Worm (Caenorhabditis elegans): ENCODE measurements around the gene lst-4.

lst-4 gene

DNA sequence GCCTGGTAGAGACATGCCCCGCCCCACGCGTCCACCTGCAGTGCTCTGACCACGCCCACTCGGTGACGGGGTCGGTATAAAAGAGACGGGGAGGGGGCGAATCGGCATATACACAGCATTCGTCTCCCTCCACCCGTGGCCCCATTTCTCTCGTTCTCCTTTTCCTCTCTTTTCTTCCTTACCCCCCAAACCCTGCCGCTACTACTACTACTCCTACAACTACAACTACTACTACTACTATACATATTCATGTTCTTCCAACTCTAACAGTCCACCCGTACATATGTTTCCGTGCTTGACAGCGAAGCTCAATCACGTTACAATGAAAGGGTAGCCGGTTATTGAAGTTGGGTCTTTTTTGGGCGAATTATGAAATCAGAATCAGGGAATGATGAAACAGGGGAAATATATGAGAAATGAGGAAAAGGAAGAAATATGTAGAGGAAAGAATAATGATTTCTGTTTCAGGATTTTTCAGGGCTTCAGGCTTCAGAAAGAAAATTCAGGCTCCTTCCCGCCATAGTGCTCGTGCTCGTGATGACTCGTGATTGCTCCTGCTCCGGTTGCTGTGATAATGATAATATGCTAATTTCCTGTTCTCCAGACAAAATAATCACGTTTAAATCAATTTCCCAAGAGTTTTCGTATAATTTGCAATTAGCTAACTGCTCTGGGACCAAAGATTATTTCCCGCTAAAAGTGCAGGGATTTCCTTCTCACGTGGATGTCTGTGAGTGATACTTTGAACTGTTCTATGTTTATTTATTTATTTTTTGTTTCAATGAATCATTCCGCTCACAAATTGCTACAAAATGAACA is 35.7 kb downstream of the lst-4 start (continued):
- TF ChIP-seq hmg-1.2 (GFP tag; IDR thresholded peaks at IDR 0.05) (no peak), tlf-1 (GFP tag; optimal IDR thresholded peaks at IDR 0.05) (peak; percentile 79), sdz-38 (tag; optimal IDR thresholded peaks at IDR 0.05) (no peak), K12H6.12 (tag; optimal IDR thresholded peaks at IDR 0.05) (peak; percentile 69), nfyb-1 (GFP tag; IDR thresholded peaks at IDR 0.05) (peak; percentile 83), lin-54 (GFP tag; optimal IDR thresholded peaks at IDR 0.05) (peak; percentile 52), die-1 (tag; optimal IDR thresholded peaks at IDR 0.05) (peak; percentile 37), lsy-27 (tag; optimal IDR thresholded peaks at IDR 0.05; ENCODE audit: borderline replicate concordance, insufficient read depth) (no peak), B0261.1 (tag; optimal IDR thresholded peaks at IDR 0.05) (peak; percentile 29), repo-1 (tag; optimal IDR thresholded peaks at IDR 0.05) (peak; percentile 77), akir-1 (GFP tag; optimal IDR thresholded peaks at IDR 0.05) (peak; percentile 51), F52B5.7 (tag; optimal IDR thresholded peaks at IDR 0.05) (peak; percentile 78), K11D2.4 (GFP tag; IDR thresholded peaks at IDR 0.05) (peak; percentile 54; the same call in 1 of the 2 replicates), F10E7.11 (tag; optimal IDR thresholded peaks at IDR 0.05) (peak; percentile 41), ceh-27 (GFP tag; optimal IDR thresholded peaks at IDR 0.05) (peak; percentile 44), mel-28 (tag; optimal IDR thresholded peaks at IDR 0.05; ENCODE audit: borderline replicate concordance) (peak; percentile 91), D2030.7 (GFP tag; IDR thresholded peaks at IDR 0.05) (0 out of 2 replicates have a peak, but pooled peaks have one; percentile 14), B0336.3 (GFP tag; IDR thresholded peaks at IDR 0.05) (peak; percentile 65), pbrm-1 (GFP tag; IDR thresholded peaks at IDR 0.05) (peak; percentile 45; the same call in 1 of the 2 replicates), lin-26 (GFP tag; IDR thresholded peaks at IDR 0.05) (peak; percentile 49; the same call in 1 of the 2 replicates), let-607 (tag; optimal IDR thresholded peaks at IDR 0.05) (no peak), Y53F4B.3 (GFP tag; IDR thresholded peaks at IDR 0.05) (no peak), efl-1 (GFP tag; optimal IDR thresholded peaks at IDR 0.05) (no peak), F57C9.4 (tag; optimal IDR thresholded peaks at IDR 0.05) (peak; percentile 55), ekl-4 (GFP tag; IDR thresholded peaks at IDR 0.05) (peak; percentile 40; the same call in 1 of the 2 replicates), F33H1.4 (GFP tag; IDR thresholded peaks at IDR 0.05) (no peak), him-1 (tag; optimal IDR thresholded peaks at IDR 0.05) (no peak), dpff-1 (tag; optimal IDR thresholded peaks at IDR 0.05) (peak; percentile 91), tbp1 (GFP tag; optimal IDR thresholded peaks at IDR 0.05) (peak; percentile 66), dox-1 (GFP tag; IDR thresholded peaks at IDR 0.05) (peak; percentile 77; the same call in 1 of the 2 replicates), rec-8 (tag; optimal IDR thresholded peaks at IDR 0.05) (no peak), ZK185.1 (tag; optimal IDR thresholded peaks at IDR 0.05; ENCODE audit: poor library complexity, severe bottlenecking) (peak; percentile 76), madf-10 (tag; optimal IDR thresholded peaks at IDR 0.05) (peak; percentile 44), ztf-26 (tag; optimal IDR thresholded peaks at IDR 0.05) (peak; percentile 49)

DNA sequence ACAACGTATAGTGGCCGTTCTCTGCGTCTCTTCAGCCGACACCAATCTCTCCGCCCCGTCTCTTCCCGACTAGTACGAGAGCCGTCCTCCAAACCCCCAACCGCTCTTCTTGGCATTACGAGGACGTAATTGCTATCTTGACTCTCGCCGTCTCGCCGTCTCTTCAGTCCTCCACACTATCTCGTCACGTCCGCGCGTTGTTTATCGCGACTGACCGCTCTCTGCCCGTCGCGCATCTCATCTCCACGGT is 36.2 kb downstream of the lst-4 start:
- TF ChIP-seq nhr-80 (tag; optimal IDR thresholded peaks at IDR 0.05) (peak; percentile 70), zfh-2 (GFP tag; conservative IDR thresholded peaks at IDR 0.05) (peak; percentile 98), B0035.1 (tag; optimal IDR thresholded peaks at IDR 0.05) (no peak), rec-8 (tag; optimal IDR thresholded peaks at IDR 0.05) (no peak), snpc-4 (GFP tag; optimal IDR thresholded peaks at IDR 0.05) (no peak), snpc-4 (tag; optimal IDR thresholded peaks at IDR 0.05) (peak in 2 of 4 experiments; percentile 14 to 31), hmg-1.2 (GFP tag; IDR thresholded peaks at IDR 0.05) (peak; percentile 96), egrh-3 (GFP tag; IDR thresholded peaks at IDR 0.05) (no peak), zim-3 (tag; optimal IDR thresholded peaks at IDR 0.05) (no peak), ztf-18 (tag; optimal IDR thresholded peaks at IDR 0.05) (peak; percentile 41), ama-1 (optimal IDR thresholded peaks at IDR 0.05) (no peak), ama-1 (GFP tag; optimal IDR thresholded peaks at IDR 0.05) (no peak), C17E4.6 (GFP tag; IDR thresholded peaks at IDR 0.05) (no peak), F52B5.7 (tag; optimal IDR thresholded peaks at IDR 0.05) (no peak), mcd-1 (GFP tag; IDR thresholded peaks at IDR 0.05) (0 out of 2 replicates have a peak, but pooled peaks have one; percentile 1), athp-1 (tag; optimal IDR thresholded peaks at IDR 0.05) (no peak), K11D2.4 (GFP tag; IDR thresholded peaks at IDR 0.05) (no peak), ZK185.1 (tag; optimal IDR thresholded peaks at IDR 0.05; ENCODE audit: poor library complexity, severe bottlenecking) (no peak), attf-5 (GFP tag; optimal IDR thresholded peaks at IDR 0.05) (peak; percentile 43)

Data from whole organism, young adult.